Worm (Caenorhabditis elegans): ENCODE measurements around the gene ife-5.
"Not testable (repeated sequence)": the region's sequence is repeated elsewhere in the genome, so short reads cannot be mapped to it uniquely, and the experiment has no call there.

Gene ife-5

DNA sequence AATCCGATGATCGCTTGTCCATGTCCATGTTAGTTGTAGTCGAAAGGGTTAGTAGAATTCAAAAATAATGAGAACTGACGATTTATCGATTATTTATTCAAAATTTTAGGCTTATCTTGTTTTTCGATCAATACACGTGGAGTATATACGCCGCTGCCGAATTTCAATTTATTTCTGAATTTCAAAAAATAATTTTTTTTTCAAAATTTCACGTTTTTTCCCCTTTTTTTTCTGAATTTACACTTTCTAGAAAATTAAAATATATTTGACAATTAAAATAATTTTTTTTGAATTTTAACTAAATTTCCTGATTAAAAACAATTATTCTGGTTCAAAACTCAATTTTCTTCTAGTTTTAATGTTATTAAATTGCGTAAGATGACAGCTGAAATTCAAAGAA lies 21.9 kb downstream of the ife-5 start, which contains the start of gene C50E10.1:
Gene C50E10.1, minus strand, starts transcription at position 101 of the 400 bp plus-strand sequence.
- TF ChIP-seq nfyb-1 (GFP tag; IDR thresholded peaks at IDR 0.05) (no peak), dox-1 (GFP tag; IDR thresholded peaks at IDR 0.05) (no peak), lir-1 (GFP tag; conservative IDR thresholded peaks at IDR 0.05) (no peak), dpl-1 (GFP tag; optimal IDR thresholded peaks at IDR 0.05) (no peak), hmg-1.2 (GFP tag; IDR thresholded peaks at IDR 0.05) (no peak), let-607 (tag; optimal IDR thresholded peaks at IDR 0.05) (no peak), ceh-27 (GFP tag; optimal IDR thresholded peaks at IDR 0.05) (no peak), F55B11.4 (tag; optimal IDR thresholded peaks at IDR 0.05; ENCODE audit: borderline replicate concordance, insufficient read depth) (no peak), ztf-28 (GFP tag; IDR thresholded peaks at IDR 0.05) (no peak), hsf-1 (GFP tag; IDR thresholded peaks at IDR 0.05) (no peak), tbp1 (GFP tag; optimal IDR thresholded peaks at IDR 0.05) (no peak), F57A8.1 (GFP tag; optimal IDR thresholded peaks at IDR 0.05) (no peak), egl-18 (GFP tag; IDR thresholded peaks at IDR 0.05) (no peak)

DNA sequence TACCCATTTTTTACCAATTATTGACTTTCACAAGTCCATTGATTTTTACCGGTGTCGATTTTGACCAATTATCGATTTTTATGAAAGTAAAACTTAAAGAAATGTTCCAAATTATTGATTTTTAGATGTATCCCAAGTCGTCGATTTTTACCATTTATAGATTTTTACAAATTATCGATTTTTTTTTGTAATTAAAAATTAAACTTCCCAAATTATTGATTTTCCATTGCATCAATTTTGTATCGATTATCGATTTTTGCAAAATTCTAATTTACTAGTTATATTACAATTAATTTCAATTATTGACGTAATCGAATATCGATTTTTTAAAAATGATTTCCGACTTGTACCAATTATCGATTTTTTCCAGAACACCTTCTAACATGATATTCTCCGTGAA lies 22.7 kb downstream of the ife-5 start, which contains the start of gene sre-50:
Gene sre-50, plus strand, starts transcription at position 384 of the 400 bp plus-strand sequence.
- TF ChIP-seq nhr-80 (tag; optimal IDR thresholded peaks at IDR 0.05) (no peak), ama-1 (optimal IDR thresholded peaks at IDR 0.05) (no peak), ama-1 (GFP tag; optimal IDR thresholded peaks at IDR 0.05) (no peak), snpc-1.1 (tag; optimal IDR thresholded peaks at IDR 0.05; ENCODE audit: insufficient read depth) (no peak), madf-3 (GFP tag; IDR thresholded peaks at IDR 0.05) (no peak), F33H1.4 (GFP tag; IDR thresholded peaks at IDR 0.05) (no peak), nfyb-1 (GFP tag; IDR thresholded peaks at IDR 0.05) (no peak), egl-44 (GFP tag; IDR thresholded peaks at IDR 0.05) (no peak), B0336.3 (GFP tag; IDR thresholded peaks at IDR 0.05) (no peak), hmg-1.2 (GFP tag; IDR thresholded peaks at IDR 0.05) (no peak), dpff-1 (tag; optimal IDR thresholded peaks at IDR 0.05) (no peak), lir-1 (GFP tag; conservative IDR thresholded peaks at IDR 0.05) (no peak), hrde-1 (tag; optimal IDR thresholded peaks at IDR 0.05; ENCODE audit: borderline replicate concordance) (no peak), egrh-3 (GFP tag; IDR thresholded peaks at IDR 0.05) (no peak), ccch-3 (GFP tag; optimal IDR thresholded peaks at IDR 0.05) (no peak), madf-6 (GFP tag; IDR thresholded peaks at IDR 0.05) (no peak)

- no peak for TF ChIP-seq egl-44 (GFP tag; IDR thresholded peaks at IDR 0.05)
- no peak for TF ChIP-seq sea-2 (GFP tag; IDR thresholded peaks at IDR 0.05)
- no peak for TF ChIP-seq ceh-27 (GFP tag; optimal IDR thresholded peaks at IDR 0.05)
- no peak for TF ChIP-seq hrde-1 (tag; optimal IDR thresholded peaks at IDR 0.05; ENCODE audit: borderline replicate concordance)
- TF ChIP-seq ceh-40 (GFP tag; IDR thresholded peaks at IDR 0.05): no peak
- TF ChIP-seq F55B11.4 (tag; optimal IDR thresholded peaks at IDR 0.05; ENCODE audit: borderline replicate concordance, insufficient read depth): no peak
- no peak for TF ChIP-seq sptf-2 (GFP tag; optimal IDR thresholded peaks at IDR 0.05)
Observed at ce11 chrII:12309614-12310013, 29.2 kb downstream of the ife-5 start, which contains the start of gene C50E10.2. C50E10.2 (minus strand) TSS chrII:12309714.

ce11 chrII:12311560-12311959 lies 31.1 kb downstream of the ife-5 start, which contains the start of gene sre-51:
sre-51 (plus strand) TSS chrII:12311860.
- TF ChIP-seq dpff-1 (tag; optimal IDR thresholded peaks at IDR 0.05) (no peak), madf-10 (tag; optimal IDR thresholded peaks at IDR 0.05) (no peak), somi-1 (GFP tag; optimal IDR thresholded peaks at IDR 0.05) (no peak), egl-18 (GFP tag; IDR thresholded peaks at IDR 0.05) (no peak), nfyb-1 (GFP tag; IDR thresholded peaks at IDR 0.05) (no peak)

- not testable (repeated sequence) for TF ChIP-seq lir-1 (GFP tag; conservative IDR thresholded peaks at IDR 0.05); aptf-2 (GFP tag; conservative IDR thresholded peaks at IDR 0.05); F39B2.1 (GFP tag; IDR thresholded peaks at IDR 0.05)
Observed at ce11 chrII:12318541-12318940, 38.1 kb downstream of the ife-5 start, which contains the start of gene sre-49. sre-49 (plus strand) TSS chrII:12318841.
